Worm (Caenorhabditis elegans) whole organism, young adult: Measurements from ENCODE around the gene E02H1.1.

Experiments used
- ets-4 ChIP-seq: fragments of 200-800 bp; sonication (Bioruptor generic); optimal IDR thresholded peaks from 2 replicates; lab custom pipeline; 2018; ENCODE audit warnings: mild to moderate bottlenecking, missing genetic modification characterization, missing compliant biosample characterization
- nfyb-1 ChIP-seq: fragments of 200-800 bp; sonication (Bioruptor generic); IDR thresholded peaks from 2 replicates; pipeline ENCODE4 v1.3.6; 2022; ENCODE audit warnings: missing genetic modification reagents, missing genetic modification characterization, missing compliant biosample characterization

DNA sequence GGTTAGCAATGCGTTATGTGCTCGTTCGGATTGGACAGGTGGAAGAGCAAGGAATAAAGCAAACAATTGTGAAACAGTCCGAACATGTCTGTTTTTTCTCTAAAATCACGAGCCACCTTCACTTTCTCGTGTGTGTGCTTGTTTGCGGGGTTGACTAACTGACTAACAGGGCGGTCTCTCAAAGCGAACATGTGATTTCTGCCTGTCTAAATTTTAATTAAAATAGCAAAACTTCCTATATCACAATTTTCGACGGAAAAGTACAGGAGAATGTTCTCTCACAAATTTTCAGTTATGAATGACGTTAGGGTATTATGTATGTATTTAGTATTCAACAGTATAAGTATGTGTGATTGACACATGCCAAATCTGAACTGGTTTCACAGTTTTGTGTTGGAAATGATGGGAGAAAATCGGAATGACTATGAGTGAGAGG, 31.0 kb upstream of the E02H1.1 start:
- no peak for TF ChIP-seq nfyb-1 (GFP tag; lab: Robert Waterston, UW)
- no peak for TF ChIP-seq ets-4 (GFP tag; lab: Kevin White, UChicago)
